Worm (Caenorhabditis elegans): Measurements from ENCODE around the gene F58H1.3.

The F58H1.3 gene

DNA sequence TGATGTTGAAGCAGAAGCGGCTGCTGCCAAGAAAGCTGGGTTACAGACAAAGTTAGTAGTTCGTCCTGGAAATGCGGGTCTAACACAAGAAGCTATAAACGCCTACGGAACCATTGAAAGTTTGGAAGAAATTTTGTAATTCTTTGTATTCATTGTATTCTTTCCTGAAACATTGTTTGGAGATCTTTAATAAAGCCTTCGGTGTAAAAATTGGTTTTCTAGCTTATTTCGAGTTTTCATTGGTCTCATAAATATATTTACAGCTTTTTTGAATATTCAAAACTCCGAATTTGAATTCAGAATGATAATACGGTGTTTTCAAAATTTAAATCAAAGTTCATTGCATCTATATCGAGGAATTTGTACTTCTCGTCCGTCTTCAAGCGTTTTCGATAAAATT, 1.1 kb downstream of the F58H1.3 start, which contains the start of gene F58H1.8:
TSS of gene F58H1.8 (plus strand) at position 301 of the 400 bp plus-strand sequence.
- TF ChIP-seq ceh-13 (GFP tag; optimal IDR thresholded peaks at IDR 0.05) (no peak), tbx-37 (GFP tag; conservative IDR thresholded peaks at IDR 0.05) (no peak), sea-1 (GFP tag; conservative IDR thresholded peaks at IDR 0.05) (no peak), ceh-36 (tag; optimal IDR thresholded peaks at IDR 0.05) (no peak), hmbx-1 (tag; optimal IDR thresholded peaks at IDR 0.05) (no peak), aly-1 (tag; optimal IDR thresholded peaks at IDR 0.05) (no peak), flt-1 (GFP tag; IDR thresholded peaks at IDR 0.05) (no peak), ama-1 (optimal IDR thresholded peaks at IDR 0.05) (no peak), F13C5.2 (tag; optimal IDR thresholded peaks at IDR 0.05) (no peak), pes-1 (GFP tag; IDR thresholded peaks at IDR 0.05) (no peak), B0310.2 (tag; optimal IDR thresholded peaks at IDR 0.05) (no peak), tra-4 (tag; optimal IDR thresholded peaks at IDR 0.05) (no peak), tbx-11 (GFP tag; IDR thresholded peaks at IDR 0.05) (no peak)

DNA sequence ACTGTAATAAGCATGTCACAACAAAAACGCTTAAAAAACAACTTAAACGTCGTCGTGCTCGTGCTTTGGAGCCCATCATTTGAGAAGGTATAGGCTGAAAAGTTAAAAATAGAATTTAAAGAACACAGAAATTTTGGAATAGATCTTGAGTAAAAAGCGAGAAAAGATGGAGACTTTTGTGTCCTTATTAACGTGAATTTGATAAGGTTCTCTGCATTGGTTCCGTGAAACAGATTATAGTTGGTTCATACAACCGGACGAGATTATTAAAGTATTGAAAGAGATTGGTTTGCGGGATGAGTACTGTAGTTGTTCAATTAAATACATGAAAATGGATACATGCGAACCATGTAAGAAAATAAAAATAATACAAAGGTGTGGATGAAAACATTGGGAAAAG, 3.9 kb downstream of the F58H1.3 start, which contains the start of gene gpla-1:
TSS of gene gpla-1 (minus strand) at position 101 of the 400 bp plus-strand sequence.
- no peak for TF ChIP-seq ceh-13 (GFP tag; optimal IDR thresholded peaks at IDR 0.05)
- TF ChIP-seq tbx-11 (GFP tag; IDR thresholded peaks at IDR 0.05), result no peak
- no peak for TF ChIP-seq B0310.2 (tag; optimal IDR thresholded peaks at IDR 0.05)
- TF ChIP-seq ets-7 (tag; optimal IDR thresholded peaks at IDR 0.05), result no peak
- TF ChIP-seq ama-1 (optimal IDR thresholded peaks at IDR 0.05), result no peak
- TF ChIP-seq hmbx-1 (tag; optimal IDR thresholded peaks at IDR 0.05), result no peak
- no peak for TF ChIP-seq scrt-1 (GFP tag; IDR thresholded peaks at IDR 0.05)
- no peak for TF ChIP-seq ceh-36 (tag; optimal IDR thresholded peaks at IDR 0.05)
- no peak for TF ChIP-seq flt-1 (GFP tag; IDR thresholded peaks at IDR 0.05)
- no peak for TF ChIP-seq hnd-1 (tag; optimal IDR thresholded peaks at IDR 0.05)
- TF ChIP-seq tbx-37 (GFP tag; conservative IDR thresholded peaks at IDR 0.05), result no peak
- TF ChIP-seq aly-1 (tag; optimal IDR thresholded peaks at IDR 0.05), result no peak
- TF ChIP-seq F13C5.2 (tag; optimal IDR thresholded peaks at IDR 0.05), result no peak
- no peak for TF ChIP-seq tra-4 (tag; optimal IDR thresholded peaks at IDR 0.05)
- no peak for TF ChIP-seq pes-1 (GFP tag; IDR thresholded peaks at IDR 0.05)
- no peak for TF ChIP-seq sea-1 (GFP tag; conservative IDR thresholded peaks at IDR 0.05)
- TF ChIP-seq hmg-4 (GFP tag; optimal IDR thresholded peaks at IDR 0.05), result no peak

- TF ChIP-seq ceh-13 (GFP tag; optimal IDR thresholded peaks at IDR 0.05), result no peak
- TF ChIP-seq ama-1 (optimal IDR thresholded peaks at IDR 0.05), result no peak
- TF ChIP-seq pes-1 (GFP tag; IDR thresholded peaks at IDR 0.05), result no peak
- no peak for TF ChIP-seq F13C5.2 (tag; optimal IDR thresholded peaks at IDR 0.05)
These were observed 6.6 kb downstream of the F58H1.3 start for ce11 chrV:11940329-11940728.

ce11 chrV:11941664-11942063, 7.9 kb downstream of the F58H1.3 start:
- TF ChIP-seq scrt-1 (GFP tag; IDR thresholded peaks at IDR 0.05), result no peak
- TF ChIP-seq ceh-36 (tag; optimal IDR thresholded peaks at IDR 0.05), result no peak
- TF ChIP-seq ets-7 (tag; optimal IDR thresholded peaks at IDR 0.05), result no peak
- no peak for TF ChIP-seq tra-4 (tag; optimal IDR thresholded peaks at IDR 0.05)
- no peak for TF ChIP-seq aly-1 (tag; optimal IDR thresholded peaks at IDR 0.05)
- TF ChIP-seq tbx-37 (GFP tag; conservative IDR thresholded peaks at IDR 0.05), result no peak
- TF ChIP-seq sea-1 (GFP tag; conservative IDR thresholded peaks at IDR 0.05), result no peak
- no peak for TF ChIP-seq tbx-11 (GFP tag; IDR thresholded peaks at IDR 0.05)
- no peak for TF ChIP-seq hmbx-1 (tag; optimal IDR thresholded peaks at IDR 0.05)
- TF ChIP-seq F13C5.2 (tag; optimal IDR thresholded peaks at IDR 0.05), result no peak
- no peak for TF ChIP-seq B0310.2 (tag; optimal IDR thresholded peaks at IDR 0.05)
- TF ChIP-seq ceh-13 (GFP tag; optimal IDR thresholded peaks at IDR 0.05), result no peak
- TF ChIP-seq hmg-4 (GFP tag; optimal IDR thresholded peaks at IDR 0.05), result no peak
- TF ChIP-seq ama-1 (optimal IDR thresholded peaks at IDR 0.05), result no peak
- TF ChIP-seq pes-1 (GFP tag; IDR thresholded peaks at IDR 0.05), result no peak
- TF ChIP-seq flt-1 (GFP tag; IDR thresholded peaks at IDR 0.05), result no peak
- no peak for TF ChIP-seq hnd-1 (tag; optimal IDR thresholded peaks at IDR 0.05)

ce11 chrV:11942325-11942724, 8.5 kb downstream of the F58H1.3 start, which contains the start of gene F58H1.6:
TSS of gene F58H1.6 (plus strand) at chrV:11942625.
- TF ChIP-seq sea-1 (GFP tag; conservative IDR thresholded peaks at IDR 0.05) (no peak), ceh-36 (tag; optimal IDR thresholded peaks at IDR 0.05) (no peak), hmbx-1 (tag; optimal IDR thresholded peaks at IDR 0.05) (no peak), F13C5.2 (tag; optimal IDR thresholded peaks at IDR 0.05) (no peak), aly-1 (tag; optimal IDR thresholded peaks at IDR 0.05) (no peak), flt-1 (GFP tag; IDR thresholded peaks at IDR 0.05) (no peak), hmg-4 (GFP tag; optimal IDR thresholded peaks at IDR 0.05) (no peak), ets-7 (tag; optimal IDR thresholded peaks at IDR 0.05) (no peak), tbx-11 (GFP tag; IDR thresholded peaks at IDR 0.05) (no peak), tbx-37 (GFP tag; conservative IDR thresholded peaks at IDR 0.05) (no peak), ama-1 (optimal IDR thresholded peaks at IDR 0.05) (no peak), ceh-13 (GFP tag; optimal IDR thresholded peaks at IDR 0.05) (no peak), hnd-1 (tag; optimal IDR thresholded peaks at IDR 0.05) (no peak), B0310.2 (tag; optimal IDR thresholded peaks at IDR 0.05) (no peak), pes-1 (GFP tag; IDR thresholded peaks at IDR 0.05) (no peak), scrt-1 (GFP tag; IDR thresholded peaks at IDR 0.05) (no peak), tra-4 (tag; optimal IDR thresholded peaks at IDR 0.05) (no peak)

- TF ChIP-seq F13C5.2 (tag; optimal IDR thresholded peaks at IDR 0.05), result no peak
- no peak for TF ChIP-seq aly-1 (tag; optimal IDR thresholded peaks at IDR 0.05)
- no peak for TF ChIP-seq ceh-13 (GFP tag; optimal IDR thresholded peaks at IDR 0.05)
- TF ChIP-seq hmbx-1 (tag; optimal IDR thresholded peaks at IDR 0.05), result no peak
- no peak for TF ChIP-seq pes-1 (GFP tag; IDR thresholded peaks at IDR 0.05)
- no peak for TF ChIP-seq tbx-37 (GFP tag; conservative IDR thresholded peaks at IDR 0.05)
- TF ChIP-seq scrt-1 (GFP tag; IDR thresholded peaks at IDR 0.05), result no peak
- TF ChIP-seq tbx-11 (GFP tag; IDR thresholded peaks at IDR 0.05), result no peak
- TF ChIP-seq flt-1 (GFP tag; IDR thresholded peaks at IDR 0.05), result no peak
These were observed 10.0 kb downstream of the F58H1.3 start for ce11 chrV:11943737-11944136.

ce11 chrV:11945429-11945828, 11.7 kb downstream of the F58H1.3 start:
- TF ChIP-seq tbx-11 (GFP tag; IDR thresholded peaks at IDR 0.05) (no peak), flt-1 (GFP tag; IDR thresholded peaks at IDR 0.05) (no peak), B0310.2 (tag; optimal IDR thresholded peaks at IDR 0.05) (no peak), aly-1 (tag; optimal IDR thresholded peaks at IDR 0.05) (no peak), scrt-1 (GFP tag; IDR thresholded peaks at IDR 0.05) (no peak), hmg-4 (GFP tag; optimal IDR thresholded peaks at IDR 0.05) (no peak), ets-7 (tag; optimal IDR thresholded peaks at IDR 0.05) (no peak)

Measured in whole organism, early embryonic.